Worm (Caenorhabditis elegans): Measurements from ENCODE around the gene gcs-1.

ce11 chrII:9021625-9022024 is 16.5 kb downstream of the gcs-1 start:
- TF ChIP-seq aha-1 (tag), result no peak
- no peak for TF ChIP-seq egl-27 (tag; optimal IDR thresholded peaks at IDR 0.05)
- TF ChIP-seq dve-1 (tag; optimal IDR thresholded peaks at IDR 0.05; ENCODE audit: insufficient read depth), result no peak
- TF ChIP-seq lin-39 (tag; optimal IDR thresholded peaks at IDR 0.05), result no peak
- TF ChIP-seq ceh-28 (tag; optimal IDR thresholded peaks at IDR 0.05), result no peak
- TF ChIP-seq lin-15B (tag; optimal IDR thresholded peaks at IDR 0.05), result no peak
- TF ChIP-seq pha-4 (GFP tag; IDR thresholded peaks at IDR 0.05), result no peak
- TF ChIP-seq pha-4 (tag; optimal IDR thresholded peaks at IDR 0.05), result no peak
- no peak for TF ChIP-seq mxl-2 (GFP tag; conservative IDR thresholded peaks at IDR 0.05)
- no peak for TF ChIP-seq fos-1 (tag; optimal IDR thresholded peaks at IDR 0.05)
- TF ChIP-seq lin-13 (GFP tag; optimal IDR thresholded peaks at IDR 0.05), result no peak
- no peak for TF ChIP-seq dmd-8 (GFP tag; IDR thresholded peaks at IDR 0.05)
- no peak for TF ChIP-seq lsy-2 (tag; optimal IDR thresholded peaks at IDR 0.05)
- TF ChIP-seq snpc-4 (tag; optimal IDR thresholded peaks at IDR 0.05), result no peak

All from whole organism, L4 larva.